Worm (Caenorhabditis elegans) whole organism, L4/young adult: ENCODE measurements around the gene col-85.

Source experiments
- W03F9.2 ChIP-seq: fragments of 150-350 bp; optimal IDR thresholded peaks from 2 replicates; lab custom pipeline; 2014; ENCODE audit warnings: missing biosample characterization, missing genetic modification characterization
- dao-5 ChIP-seq: sonication (generic microtip); optimal IDR thresholded peaks from 2 replicates; lab custom pipeline; 2016; ENCODE audit warnings: missing genotype, missing genetic modification characterization, moderate library complexity, missing compliant biosample characterization
- him-1 ChIP-seq: sonication (generic microtip); optimal IDR thresholded peaks from 2 replicates; lab custom pipeline; 2016; ENCODE audit warnings: missing genotype, missing genetic modification reagents, missing genetic modification characterization, missing compliant biosample characterization

The col-85 gene

DNA sequence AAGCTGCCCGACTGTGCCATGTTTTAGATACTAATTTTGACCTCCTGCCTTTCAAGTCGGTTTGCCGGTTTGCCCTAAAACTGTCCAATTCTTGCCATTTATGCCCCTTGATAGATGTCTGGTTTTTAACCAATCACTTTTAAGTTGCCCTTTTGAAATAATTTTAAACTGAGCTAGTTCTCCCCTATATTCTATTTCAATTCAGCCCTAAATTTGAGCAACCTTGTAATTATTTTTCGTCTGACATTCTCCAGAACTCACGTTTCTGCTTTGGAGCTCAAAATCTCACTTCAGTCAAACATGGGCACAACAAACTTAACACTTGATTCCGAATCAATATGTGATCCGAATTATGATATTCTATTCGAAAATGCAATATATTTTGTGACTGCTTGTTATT lies 21.5 kb downstream of the col-85 start, which contains the start of gene srg-17:
TSS of gene srg-17 (plus strand) at position 301 of the 400 bp plus-strand sequence.
- TF ChIP-seq W03F9.2 (tag; lab: Kevin White, UChicago), result no peak
- TF ChIP-seq dao-5 (tag; lab: Kevin White, UChicago), result no peak
- no peak for TF ChIP-seq him-1 (tag; lab: Kevin White, UChicago)

- TF ChIP-seq him-1 (tag; lab: Kevin White, UChicago), result no peak
- no peak for TF ChIP-seq dao-5 (tag; lab: Kevin White, UChicago)
- no peak for TF ChIP-seq W03F9.2 (tag; lab: Kevin White, UChicago)
Observed at ce11 chrII:12471138-12471855, 23.6 kb downstream of the col-85 start, which contains the start of the genes F15A4.5 and phat-8. Gene F15A4.5, minus strand, starts transcription at chrII:12471238. Gene phat-8, plus strand, starts transcription at chrII:12471805.

DNA sequence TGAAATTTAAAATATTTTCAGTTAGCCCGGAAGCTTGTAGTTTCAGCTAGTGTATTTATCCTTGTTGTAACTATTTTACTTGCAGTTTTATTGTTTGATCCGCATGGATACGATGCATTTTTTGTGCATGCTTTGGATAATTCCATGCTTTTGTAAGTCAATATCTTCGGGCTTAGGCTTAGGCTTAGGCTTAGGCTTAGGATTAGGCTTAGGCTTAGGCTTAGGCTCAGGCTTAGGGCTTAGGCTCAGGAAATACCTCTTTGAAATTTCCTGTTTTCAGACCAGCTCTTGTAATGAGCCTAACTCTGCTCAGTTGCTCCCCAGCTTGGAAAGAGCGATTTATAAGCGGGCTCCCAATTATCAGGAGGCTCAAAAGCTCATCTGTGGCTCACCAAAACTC lies 27.8 kb downstream of the col-85 start, which contains the start of gene srg-16:
TSS of gene srg-16 (plus strand) at position 87 of the 400 bp plus-strand sequence.
- TF ChIP-seq dao-5 (tag; lab: Kevin White, UChicago) (no peak), him-1 (tag; lab: Kevin White, UChicago) (no peak), W03F9.2 (tag; lab: Kevin White, UChicago) (no peak)

ce11 chrII:12465557-12465956 lies 29.3 kb downstream of the col-85 start, which contains the start of gene sre-37:
Gene sre-37, plus strand, starts transcription at chrII:12465857.
- TF ChIP-seq dao-5 (tag; lab: Kevin White, UChicago) (no peak), him-1 (tag; lab: Kevin White, UChicago) (no peak), W03F9.2 (tag; lab: Kevin White, UChicago) (no peak)

- TF ChIP-seq him-1 (tag; lab: Kevin White, UChicago) (no peak), W03F9.2 (tag; lab: Kevin White, UChicago) (no peak), dao-5 (tag; lab: Kevin White, UChicago) (no peak)
Observed at ce11 chrII:12462244-12462643, 32.7 kb downstream of the col-85 start, which contains the start of gene F15A4.2. Gene F15A4.2, plus strand, starts transcription at chrII:12462544.

DNA sequence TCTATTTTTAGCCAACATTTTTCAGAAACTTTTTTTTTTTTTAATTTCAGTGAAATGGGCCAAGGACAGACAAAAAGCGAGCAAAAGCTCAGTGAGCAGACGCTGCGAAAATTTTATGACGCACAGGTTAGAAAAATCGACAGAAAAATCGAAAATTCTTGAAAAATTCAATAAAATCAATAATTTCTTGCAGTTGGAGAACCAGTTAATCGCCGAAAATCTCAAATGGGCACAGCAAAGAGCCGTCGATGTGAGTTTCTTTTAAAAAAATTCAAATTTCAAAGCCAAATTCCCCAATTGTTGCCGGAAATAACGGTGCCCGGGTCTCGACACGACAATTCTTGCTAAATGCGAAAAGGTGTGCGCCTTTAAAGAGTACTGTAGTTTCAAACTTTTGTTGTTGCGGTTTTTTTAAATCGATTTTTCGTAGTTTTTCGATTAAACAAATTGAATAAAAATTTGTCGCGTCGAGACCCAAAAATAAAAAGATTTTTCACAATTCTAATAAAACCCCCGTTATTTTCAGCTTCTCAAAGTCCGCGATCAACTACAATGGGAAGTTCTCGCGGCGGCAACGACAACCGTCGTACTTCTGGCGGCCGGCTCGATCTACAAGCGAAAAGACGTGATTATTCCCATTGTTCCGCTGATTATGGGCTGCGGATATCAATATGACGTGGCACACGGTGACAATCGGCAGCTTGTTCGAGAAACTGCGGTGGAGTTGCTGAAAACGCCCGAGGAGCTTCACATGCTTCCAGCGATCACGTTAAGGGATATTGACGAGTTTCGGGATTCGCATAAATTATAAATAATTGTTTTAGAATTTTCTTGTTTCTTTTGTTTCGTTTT lies 34.1 kb downstream of the col-85 start, which contains the start of gene tag-280:
TSS of gene tag-280 (plus strand) at position 51 of the 852 bp plus-strand sequence.
- TF ChIP-seq W03F9.2 (tag; lab: Kevin White, UChicago) (no peak), dao-5 (tag; lab: Kevin White, UChicago) (no peak), him-1 (tag; lab: Kevin White, UChicago) (no peak)

DNA sequence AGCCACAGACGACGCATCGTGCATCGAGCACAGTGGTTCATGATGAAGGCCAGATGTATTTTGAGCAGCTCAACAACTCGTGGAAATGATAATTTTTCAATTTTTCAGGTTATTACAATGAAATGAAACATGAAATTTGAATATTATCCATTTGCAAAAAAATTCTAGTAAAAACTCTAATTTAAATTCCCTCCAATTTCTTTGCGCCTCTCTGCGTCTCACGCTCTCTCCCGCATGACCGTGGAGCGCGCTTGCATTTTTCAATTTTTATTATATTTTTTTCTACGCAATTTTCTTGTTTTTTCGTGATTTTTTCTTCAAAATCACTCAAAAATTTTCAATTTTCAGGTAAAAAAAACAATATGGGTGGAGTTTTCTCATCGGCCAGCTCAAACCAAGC lies 35.5 kb downstream of the col-85 start, which contains the start of gene tag-281:
TSS of gene tag-281 (plus strand) at position 340 of the 400 bp plus-strand sequence.
- no peak for TF ChIP-seq dao-5 (tag; lab: Kevin White, UChicago)
- TF ChIP-seq W03F9.2 (tag; lab: Kevin White, UChicago), result peak; percentile 72

DNA sequence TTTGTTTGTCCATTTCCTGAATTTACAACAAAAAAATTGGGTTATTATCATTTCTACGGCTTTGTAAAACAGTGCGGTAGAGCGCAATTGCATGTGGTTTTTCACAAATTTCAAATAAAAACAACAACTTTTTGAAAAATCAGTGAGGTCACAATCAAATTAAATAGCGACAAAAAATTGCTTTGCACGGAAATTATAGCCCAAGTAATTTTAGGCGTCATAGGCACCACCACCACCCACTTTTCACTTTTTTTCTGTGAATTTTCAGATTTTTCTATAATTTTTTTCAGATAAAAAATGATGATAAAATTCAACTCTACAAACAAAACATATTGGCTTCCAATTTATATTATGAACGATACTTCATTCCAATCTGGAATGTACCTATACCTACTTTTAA lies 37.6 kb downstream of the col-85 start, which contains the start of gene sre-38:
TSS of gene sre-38 (plus strand) at position 301 of the 400 bp plus-strand sequence.
- TF ChIP-seq him-1 (tag; lab: Kevin White, UChicago) (no peak), W03F9.2 (tag; lab: Kevin White, UChicago) (no peak), dao-5 (tag; lab: Kevin White, UChicago) (no peak)

ce11 chrII:12456633-12457032 lies 38.3 kb downstream of the col-85 start, which contains the start of gene sre-32:
Gene sre-32, minus strand, starts transcription at chrII:12456733.
- TF ChIP-seq dao-5 (tag; lab: Kevin White, UChicago), result no peak
- no peak for TF ChIP-seq W03F9.2 (tag; lab: Kevin White, UChicago)
- TF ChIP-seq him-1 (tag; lab: Kevin White, UChicago), result no peak

DNA sequence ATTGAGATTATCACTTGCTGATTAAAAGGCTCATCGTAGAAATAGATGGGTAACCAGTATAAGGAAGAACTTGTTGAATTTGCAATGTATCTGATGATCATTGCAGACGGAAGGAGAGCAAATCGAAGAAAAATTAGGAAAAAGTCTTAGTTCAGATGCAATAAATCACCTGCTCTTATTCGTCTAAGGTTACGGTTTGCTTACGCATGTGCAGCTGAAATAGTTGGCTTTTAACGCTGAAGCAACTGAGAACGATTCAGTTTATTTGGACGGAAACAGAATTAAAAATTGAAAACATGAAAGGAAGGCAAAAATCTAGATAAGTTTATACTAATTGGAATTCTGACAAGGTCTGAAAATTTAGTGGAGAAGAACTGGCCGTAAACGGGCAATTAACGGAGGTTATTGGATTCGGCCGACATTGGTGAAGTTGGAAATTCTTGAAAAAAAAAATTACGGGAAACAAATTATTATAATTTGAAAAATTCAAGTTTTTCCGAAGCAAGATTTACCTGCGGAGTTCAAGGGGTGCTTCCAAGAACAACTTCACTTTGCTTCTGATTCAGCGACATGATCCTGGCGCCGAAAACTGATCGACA lies 42.0 kb downstream of the col-85 start, which contains the start of the genes sre-35 and sre-33:
TSS of gene sre-35 (minus strand) at position 101 of the 599 bp plus-strand sequence.
TSS of gene sre-33 (plus strand) at position 549 of the 599 bp plus-strand sequence.
- TF ChIP-seq him-1 (tag; lab: Kevin White, UChicago) (no peak), W03F9.2 (tag; lab: Kevin White, UChicago) (no peak), dao-5 (tag; lab: Kevin White, UChicago) (no peak)

- TF ChIP-seq him-1 (tag; lab: Kevin White, UChicago) (no peak), W03F9.2 (tag; lab: Kevin White, UChicago) (no peak), dao-5 (tag; lab: Kevin White, UChicago) (no peak)
Observed at ce11 chrII:12449849-12450248, 45.0 kb downstream of the col-85 start, which contains the start of gene sre-34. Gene sre-34, plus strand, starts transcription at chrII:12450149.

- TF ChIP-seq W03F9.2 (tag; lab: Kevin White, UChicago) (no peak), him-1 (tag; lab: Kevin White, UChicago) (no peak), dao-5 (tag; lab: Kevin White, UChicago) (no peak)
Observed at ce11 chrII:12448241-12448640, 46.7 kb downstream of the col-85 start, which contains the start of gene srh-27. Gene srh-27, plus strand, starts transcription at chrII:12448541.
